Fruit fly (Drosophila melanogaster): Measurements from ENCODE around the gene viaf.
A peak's percentile ranks its signal among the peaks of the same experiment; 100 is the strongest.

viaf gene

DNA sequence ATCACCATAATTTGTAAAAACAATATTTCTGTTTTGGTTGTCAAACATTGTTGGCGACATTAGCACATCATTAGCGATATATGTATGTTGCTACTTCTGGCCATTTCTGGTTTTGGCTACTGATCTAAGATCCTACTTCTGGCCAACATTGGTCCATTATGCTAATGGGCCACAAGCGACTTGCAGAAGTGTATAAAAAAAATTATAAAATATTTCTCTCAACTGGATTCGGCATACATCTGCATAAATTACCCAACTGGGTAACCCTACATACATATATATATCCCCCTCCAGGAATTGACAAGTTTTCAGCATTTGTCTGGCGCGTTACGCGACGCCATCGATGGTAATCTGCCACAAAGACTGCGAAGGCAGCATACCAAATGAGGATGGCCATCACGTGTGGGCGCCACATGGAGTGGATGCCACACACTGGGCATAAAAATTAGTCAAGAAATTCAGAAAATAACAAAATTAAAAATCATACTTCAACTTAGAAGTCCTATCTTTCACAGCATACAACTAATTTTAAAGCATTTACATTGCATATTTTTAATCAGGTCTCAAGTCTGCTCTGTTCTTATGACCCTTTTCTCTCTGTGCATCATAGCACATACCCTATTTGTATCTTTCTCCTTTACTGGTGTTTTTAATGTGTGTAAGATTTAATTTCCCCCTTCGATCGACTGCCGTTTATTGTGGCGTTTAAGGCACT lies 44.6 kb upstream of the viaf start (continued):
- TF ChIP-seq lov (optimal IDR thresholded peaks at IDR 0.05) (no peak), lov (GFP tag; IDR thresholded peaks at IDR 0.05) (no peak), CG15011 (GFP tag; optimal IDR thresholded peaks at IDR 0.05) (no peak), CG3407 (GFP tag; optimal IDR thresholded peaks at IDR 0.05) (no peak), CG34224 (GFP tag; IDR thresholded peaks at IDR 0.05; ENCODE audit: partially characterized antibody) (no peak), Nf-YB (GFP tag; optimal IDR thresholded peaks at IDR 0.05) (peak; percentile 15), CG11504 (tag; optimal IDR thresholded peaks at IDR 0.05) (peak; percentile 58), phol (tag; optimal IDR thresholded peaks at IDR 0.05) (peak; percentile 73), CG12391 (tag; optimal IDR thresholded peaks at IDR 0.05) (peak; percentile 47), lab (GFP tag; optimal IDR thresholded peaks at IDR 0.05) (peak; percentile 43), CG10543 (GFP tag; optimal IDR thresholded peaks at IDR 0.05) (no peak), CG2202 (tag; optimal IDR thresholded peaks at IDR 0.05) (peak; percentile 9), btn (GFP tag; optimal IDR thresholded peaks at IDR 0.05) (peak; percentile 48), z (GFP tag; IDR thresholded peaks at IDR 0.05) (no peak), crol (GFP tag; IDR thresholded peaks at IDR 0.05) (no peak), Dip3 (GFP tag; optimal IDR thresholded peaks at IDR 0.05) (no peak), CG4820 (GFP tag; optimal IDR thresholded peaks at IDR 0.05) (peak; percentile 79), CG10209 (GFP tag; optimal IDR thresholded peaks at IDR 0.05) (no peak), CG10366 (GFP tag; IDR thresholded peaks at IDR 0.05) (peak; percentile 53), CG7963 (GFP tag; IDR thresholded peaks at IDR 0.05; ENCODE audit: partially characterized antibody) (no peak), CG4707 (GFP tag; optimal IDR thresholded peaks at IDR 0.05) (no peak), CG18476 (GFP tag; optimal IDR thresholded peaks at IDR 0.05) (peak; percentile 45), vvl (GFP tag; IDR thresholded peaks at IDR 0.05) (peak; percentile 73), zen2 (GFP tag; IDR thresholded peaks at IDR 0.05; ENCODE audit: partially characterized antibody) (no peak), pita (GFP tag; optimal IDR thresholded peaks at IDR 0.05) (no peak), trem (tag; optimal IDR thresholded peaks at IDR 0.05) (peak; percentile 31), sim (GFP tag; IDR thresholded peaks at IDR 0.05) (peak; percentile 38; the same call in 1 of the 2 replicates), oc (tag; optimal IDR thresholded peaks at IDR 0.05) (no peak), CG8924 (tag; optimal IDR thresholded peaks at IDR 0.05) (peak; percentile 23), HLHmδ (GFP tag; optimal IDR thresholded peaks at IDR 0.05) (no peak), CG6689 (GFP tag; IDR thresholded peaks at IDR 0.05) (peak; percentile 61), CG17385 (GFP tag; optimal IDR thresholded peaks at IDR 0.05) (no peak), CG4854 (GFP tag; optimal IDR thresholded peaks at IDR 0.05) (peak; percentile 35), lola (GFP tag; optimal IDR thresholded peaks at IDR 0.05) (peak in 1 of 3 experiments; percentile 58), Jarid2 (GFP tag; optimal IDR thresholded peaks at IDR 0.05) (no peak), CG32532 (GFP tag; IDR thresholded peaks at IDR 0.05) (peak; percentile 63; the same call in 1 of the 2 replicates), MBD-R2 (GFP tag; IDR thresholded peaks at IDR 0.05) (peak; percentile 42; the same call in 1 of the 2 replicates), sens (GFP tag) (peak; percentile 94), sob (GFP tag; IDR thresholded peaks at IDR 0.05) (peak; percentile 73), ab (GFP tag; optimal IDR thresholded peaks at IDR 0.05) (no peak), sima (GFP tag; optimal IDR thresholded peaks at IDR 0.05) (no peak), CG1832 (GFP tag; optimal IDR thresholded peaks at IDR 0.05) (no peak), H15 (GFP tag; IDR thresholded peaks at IDR 0.05) (peak; percentile 63; the same call in 2 of the 3 replicates), CG33213 (GFP tag; optimal IDR thresholded peaks at IDR 0.05) (no peak), eve (GFP tag; optimal IDR thresholded peaks at IDR 0.05) (peak in 1 of 2 experiments; percentile 55), CG12769 (tag; optimal IDR thresholded peaks at IDR 0.05) (peak; percentile 21), C15 (GFP tag; IDR thresholded peaks at IDR 0.05) (no peak), mam (GFP tag; optimal IDR thresholded peaks at IDR 0.05) (peak; percentile 1), CG17829 (tag; optimal IDR thresholded peaks at IDR 0.05) (peak; percentile 57)

Data from whole organism, embryonic.